Fruit fly (Drosophila melanogaster) whole organism, prepupa: ENCODE measurements around the gene CG5217.

Experiments
- Lpt ChIP-seq: fragments of 200-800 bp; sonication (Bioruptor generic); optimal IDR thresholded peaks from 3 replicates; lab custom pipeline; 2016; ENCODE audit warnings: missing biosample characterization, missing genetic modification characterization
- acj6 ChIP-seq: fragments of 200-800 bp; sonication (Bioruptor generic); optimal IDR thresholded peaks from 3 replicates; lab custom pipeline; 2016; ENCODE audit warnings: missing biosample characterization, missing genetic modification characterization

- TF ChIP-seq acj6 (GFP tag; lab: Kevin White, UChicago) = peak; percentile 40
- no peak for TF ChIP-seq Lpt
Measured at dm6 chr3R:19282832-19283231, 34.9 kb upstream of the CG5217 start.
